Worm (Caenorhabditis elegans) whole organism, young adult: ENCODE measurements around the gene F45D11.14.

ENCODE experiments used
- attf-3 ChIP-seq: fragments of 200-800 bp; sonication (Bioruptor generic); conservative IDR thresholded peaks from 2 replicates; pipeline ENCODE4 v1.3.6; 2022; ENCODE audit warnings: missing genetic modification reagents, missing genetic modification characterization, missing compliant biosample characterization
- rpc-1 ChIP-seq, 2 experiments: fragments of 150-350 bp in 1 of 2; sonication (generic microtip) in 1 of 2; optimal IDR thresholded peaks; 2 replicates each; lab custom pipeline; 2014 to 2018; ENCODE audit warnings: missing biosample characterization in 1 of 2, missing genetic modification characterization in 1 of 2, missing genetic modification reagents in 1 of 2, missing genotype in 1 of 2
- snpc-4 ChIP-seq, 5 experiments: fragments of 150-350 bp in 1 of 5; sonication (generic microtip) in 4 of 5; optimal IDR thresholded peaks; 2 replicates each; lab custom pipeline; 2014 to 2018; ENCODE audit warnings: missing genetic modification characterization in 5 of 5, missing biosample characterization in 3 of 5, antibody characterized with exemption in 2 of 5, mild to moderate bottlenecking in 2 of 5, missing compliant biosample characterization in 2 of 5, missing genotype in 2 of 5, moderate library complexity in 2 of 5, missing genetic modification reagents in 1 of 5

ce11 chrII:960218-960617 lies 46.1 kb downstream of the F45D11.14 start, which contains the start of the genes C32B5.18 and C32B5.7:
- TF ChIP-seq rpc-1 (optimal IDR thresholded peaks at IDR 0.05; lab: Kevin White, UChicago) (no peak), rpc-1 (tag; optimal IDR thresholded peaks at IDR 0.05; lab: Kevin White, UChicago) (no peak), attf-3 (GFP tag; lab: Robert Waterston, UW) (no peak), snpc-4 (GFP tag; optimal IDR thresholded peaks at IDR 0.05; lab: Kevin White, UChicago) (no peak), snpc-4 (tag; optimal IDR thresholded peaks at IDR 0.05; lab: Kevin White, UChicago) (no peak)
